Fruit fly (Drosophila melanogaster) whole organism, embryonic: Measurements from ENCODE around the gene Mgat3.

Experiments
- Abd-B ChIP-seq: fragments of 200-800 bp; sonication (Bioruptor generic); optimal IDR thresholded peaks from 2 replicates; lab custom pipeline; 2018; ENCODE audit warnings: missing biosample characterization, mild to moderate bottlenecking, missing genetic modification characterization, moderate library complexity
- CG10209 ChIP-seq: fragments of 200-800 bp; sonication (Bioruptor generic); optimal IDR thresholded peaks from 3 replicates; lab custom pipeline; 2017; ENCODE audit warnings: missing biosample characterization, mild to moderate bottlenecking, missing genetic modification characterization, missing genetic modification reagents
- CG11456 ChIP-seq: fragments of 200-800 bp; sonication (Bioruptor generic); IDR thresholded peaks from 3 replicates; pipeline ENCODE4 v1.3.6; 2022; ENCODE audit warnings: missing biosample characterization, missing genetic modification characterization
- CG12219 ChIP-seq: fragments of 200-800 bp; sonication (Bioruptor generic); optimal IDR thresholded peaks from 3 replicates; lab custom pipeline; 2018; ENCODE audit warnings: missing biosample characterization, mild to moderate bottlenecking, missing genetic modification characterization
- CG13123 ChIP-seq: fragments of 200-800 bp; sonication (Bioruptor generic); optimal IDR thresholded peaks from 2 replicates; lab custom pipeline; 2016; ENCODE audit warnings: missing biosample characterization, missing genetic modification characterization
- CG13424 ChIP-seq: fragments of 200-800 bp; sonication (Bioruptor generic); optimal IDR thresholded peaks from 2 replicates; lab custom pipeline; 2019; ENCODE audit warnings: missing biosample characterization, mild to moderate bottlenecking, missing genetic modification characterization, moderate library complexity
- CG14860 ChIP-seq: fragments of 200-800 bp; sonication (Bioruptor generic); IDR thresholded peaks from 3 replicates; pipeline ENCODE4 v1.3.6; 2022; ENCODE audit warnings: missing biosample characterization, missing genetic modification characterization; ENCODE audit not compliant: partially characterized antibody
- CG15073 ChIP-seq: fragments of 200-800 bp; sonication (Bioruptor generic); optimal IDR thresholded peaks from 2 replicates; lab custom pipeline; 2016; ENCODE audit warnings: missing biosample characterization, missing genetic modification characterization
- CG15514 ChIP-seq: fragments of 200-800 bp; sonication (Bioruptor generic); optimal IDR thresholded peaks from 3 replicates; lab custom pipeline; 2017; ENCODE audit warnings: missing biosample characterization, missing genetic modification characterization, mild to moderate bottlenecking, moderate library complexity, missing genetic modification reagents
- CG17328 ChIP-seq: fragments of 200-800 bp; sonication (Bioruptor generic); IDR thresholded peaks from 2 replicates; pipeline ENCODE4 v1.3.6; 2022; ENCODE audit warnings: missing biosample characterization, missing genetic modification characterization
- CG32532 ChIP-seq: fragments of 200-800 bp; sonication (Bioruptor generic); IDR thresholded peaks from 2 replicates; pipeline ENCODE4 v1.3.6; 2022; ENCODE audit warnings: missing biosample characterization, missing genetic modification characterization
- CG4617 ChIP-seq: fragments of 200-800 bp; sonication (Bioruptor generic); optimal IDR thresholded peaks from 3 replicates; lab custom pipeline; 2016; ENCODE audit warnings: missing biosample characterization, missing genetic modification characterization, borderline replicate concordance
- CG4820 ChIP-seq: fragments of 200-800 bp; sonication (Bioruptor generic); optimal IDR thresholded peaks from 3 replicates; lab custom pipeline; 2016; ENCODE audit warnings: missing biosample characterization, missing genetic modification characterization
- CG5245 ChIP-seq: fragments of 200-800 bp; sonication (Bioruptor generic); optimal IDR thresholded peaks from 3 replicates; lab custom pipeline; 2016; ENCODE audit warnings: missing biosample characterization, missing genetic modification characterization
- CG6254 ChIP-seq: fragments of 200-800 bp; sonication (Bioruptor generic); optimal IDR thresholded peaks from 3 replicates; lab custom pipeline; 2017; ENCODE audit warnings: mild to moderate bottlenecking, missing biosample characterization, missing genetic modification reagents, missing genetic modification characterization
- CG8924 ChIP-seq: fragments of 200-800 bp; optimal IDR thresholded peaks from 3 replicates; lab custom pipeline; 2019; ENCODE audit warnings: missing biosample characterization, mild to moderate bottlenecking, missing genetic modification characterization, moderate library complexity
- CG9817 ChIP-seq: fragments of 200-800 bp; sonication (Bioruptor generic); optimal IDR thresholded peaks from 2 replicates; lab custom pipeline; 2018; ENCODE audit warnings: missing biosample characterization, mild to moderate bottlenecking, missing genetic modification characterization, moderate library complexity
- CkIIα-i1 ChIP-seq: fragments of 200-800 bp; sonication (Bioruptor generic); IDR thresholded peaks from 2 replicates; pipeline ENCODE4 v1.3.6; 2022; ENCODE audit warnings: missing biosample characterization, missing genetic modification characterization
- CoRest ChIP-seq: fragments of 200-800 bp; sonication (Bioruptor generic); optimal IDR thresholded peaks from 3 replicates; lab custom pipeline; 2018; ENCODE audit warnings: missing biosample characterization, mild to moderate bottlenecking, missing genetic modification characterization, moderate library complexity
- D ChIP-seq, 2 experiments: fragments of 200-800 bp in 1 of 2; fragments of >200 bp in 1 of 2; sonication (Bioruptor generic) in 1 of 2; optimal IDR thresholded peaks; 2 replicates in 1 of 2; 3 replicates in 1 of 2; lab custom pipeline; 2017; ENCODE audit warnings: mild to moderate bottlenecking in 1 of 2, missing biosample characterization in 1 of 2, missing genetic modification characterization in 1 of 2, missing genetic modification reagents in 1 of 2
- D19B ChIP-seq: fragments of 200-800 bp; sonication (Bioruptor generic); optimal IDR thresholded peaks from 2 replicates; lab custom pipeline; 2017; ENCODE audit warnings: missing biosample characterization, mild to moderate bottlenecking, missing genetic modification characterization
- ERR ChIP-seq: fragments of 200-800 bp; sonication (Bioruptor generic); optimal IDR thresholded peaks from 2 replicates; lab custom pipeline; 2016; ENCODE audit warnings: missing biosample characterization, missing genetic modification characterization
- Fer2 ChIP-seq: fragments of 200-800 bp; sonication (Bioruptor generic); optimal IDR thresholded peaks from 2 replicates; lab custom pipeline; 2018; ENCODE audit warnings: missing biosample characterization, mild to moderate bottlenecking, missing genetic modification characterization, moderate library complexity
- HHEX ChIP-seq: fragments of 200-800 bp; sonication (Bioruptor generic); optimal IDR thresholded peaks from 3 replicates; lab custom pipeline; 2017; ENCODE audit warnings: missing biosample characterization, mild to moderate bottlenecking, missing genetic modification characterization, missing genetic modification reagents
- NC2α ChIP-seq: fragments of 200-800 bp; sonication (Bioruptor generic); optimal IDR thresholded peaks from 2 replicates; lab custom pipeline; 2016; ENCODE audit warnings: missing biosample characterization, missing genetic modification characterization
- Opbp ChIP-seq: fragments of 200-800 bp; sonication (Bioruptor generic); IDR thresholded peaks from 3 replicates; pipeline ENCODE4 v1.3.6; 2022; ENCODE audit warnings: missing biosample characterization, missing genetic modification characterization; ENCODE audit not compliant: partially characterized antibody
- Pdp1 ChIP-seq, 2 experiments: fragments of 200-800 bp; sonication (Bioruptor generic); optimal IDR thresholded peaks; 3 replicates each; lab custom pipeline; 2016; ENCODE audit warnings: missing biosample characterization in 2 of 2, missing genetic modification characterization in 2 of 2, mild to moderate bottlenecking in 1 of 2, moderate library complexity in 1 of 2
- Rx ChIP-seq: fragments of 200-800 bp; sonication (Bioruptor generic); IDR thresholded peaks from 2 replicates; pipeline ENCODE4 v1.3.6; 2022; ENCODE audit warnings: missing biosample characterization, missing genetic modification characterization
- Six4 ChIP-seq: fragments of 200-800 bp; sonication (Bioruptor generic); optimal IDR thresholded peaks from 2 replicates; lab custom pipeline; 2016; ENCODE audit warnings: missing biosample characterization, missing genetic modification characterization
- caup ChIP-seq: fragments of 200-800 bp; sonication (Bioruptor generic); optimal IDR thresholded peaks from 3 replicates; lab custom pipeline; 2017; ENCODE audit warnings: missing biosample characterization, mild to moderate bottlenecking, missing genetic modification characterization, moderate library complexity; ENCODE audit not compliant: severe bottlenecking
- corto ChIP-seq: fragments of 200-800 bp; sonication (Bioruptor generic); optimal IDR thresholded peaks from 2 replicates; lab custom pipeline; 2016; ENCODE audit warnings: missing biosample characterization, mild to moderate bottlenecking, missing genetic modification characterization, moderate library complexity
- croc ChIP-seq: fragments of 200-800 bp; sonication (Bioruptor generic); conservative IDR thresholded peaks from 3 replicates; pipeline ENCODE4 v1.3.6; 2022; ENCODE audit warnings: missing biosample characterization, missing genetic modification characterization
- jing ChIP-seq: fragments of 200-800 bp; sonication (Bioruptor generic); optimal IDR thresholded peaks from 2 replicates; lab custom pipeline; 2018; ENCODE audit warnings: missing biosample characterization, mild to moderate bottlenecking, missing genetic modification characterization
- ken ChIP-seq: fragments of 200-800 bp; sonication (Bioruptor generic); IDR thresholded peaks from 3 replicates; pipeline ENCODE4 v1.3.6; 2022; ENCODE audit warnings: missing biosample characterization, missing genetic modification characterization
- nerfin-1 ChIP-seq: fragments of 200-800 bp; sonication (Bioruptor generic); optimal IDR thresholded peaks from 3 replicates; lab custom pipeline; 2019; ENCODE audit warnings: missing biosample characterization, mild to moderate bottlenecking, missing genetic modification characterization, moderate library complexity
- org-1 ChIP-seq: fragments of 200-800 bp; sonication (Bioruptor generic); optimal IDR thresholded peaks from 2 replicates; lab custom pipeline; 2017; ENCODE audit warnings: missing biosample characterization, missing genetic modification characterization
- pan ChIP-seq, 4 experiments: fragments of >200 bp in 3 of 4; fragments of 200-800 bp in 1 of 4; sonication (Bioruptor generic) in 1 of 4; optimal IDR thresholded peaks in 3 of 4; IDR thresholded peaks in 1 of 4; 2 replicates each; pipeline versions ENCODE4 v1.3.6 to Lab custom; 2017 to 2022; ENCODE audit warnings: missing biosample characterization in 2 of 4, missing genetic modification characterization in 2 of 4, mixed read lengths in 1 of 4
- ranshi ChIP-seq: fragments of 200-800 bp; sonication (Bioruptor generic); IDR thresholded peaks from 2 replicates; pipeline ENCODE4 v1.3.6; 2022; ENCODE audit warnings: missing biosample characterization, missing genetic modification characterization
- row ChIP-seq: fragments of 200-800 bp; sonication (Bioruptor generic); IDR thresholded peaks from 3 replicates; pipeline ENCODE4 v1.3.6; 2022; ENCODE audit warnings: missing biosample characterization, missing genetic modification characterization
- sc ChIP-seq, 3 experiments: fragments of >200 bp in 2 of 3; fragments of 200-800 bp in 1 of 3; sonication (Bioruptor generic) in 1 of 3; optimal IDR thresholded peaks; 2 replicates in 2 of 3; 3 replicates in 1 of 3; lab custom pipeline; 2017; ENCODE audit warnings: mild to moderate bottlenecking in 1 of 3, missing biosample characterization in 1 of 3, missing genetic modification characterization in 1 of 3, missing genetic modification reagents in 1 of 3
- sim ChIP-seq: fragments of 200-800 bp; sonication (Bioruptor generic); IDR thresholded peaks from 2 replicates; pipeline ENCODE4 v1.3.6; 2022; ENCODE audit warnings: missing biosample characterization, missing genetic modification characterization
- twi ChIP-seq: fragments of 200-800 bp; optimal IDR thresholded peaks from 2 replicates; lab custom pipeline; 2019; ENCODE audit warnings: missing biosample characterization, mild to moderate bottlenecking, missing genetic modification characterization, moderate library complexity
- wdn ChIP-seq: fragments of 200-800 bp; sonication (Bioruptor generic); IDR thresholded peaks from 2 replicates; pipeline ENCODE4 v1.3.6; 2022; ENCODE audit warnings: missing biosample characterization, missing genetic modification characterization

Gene Mgat3

DNA sequence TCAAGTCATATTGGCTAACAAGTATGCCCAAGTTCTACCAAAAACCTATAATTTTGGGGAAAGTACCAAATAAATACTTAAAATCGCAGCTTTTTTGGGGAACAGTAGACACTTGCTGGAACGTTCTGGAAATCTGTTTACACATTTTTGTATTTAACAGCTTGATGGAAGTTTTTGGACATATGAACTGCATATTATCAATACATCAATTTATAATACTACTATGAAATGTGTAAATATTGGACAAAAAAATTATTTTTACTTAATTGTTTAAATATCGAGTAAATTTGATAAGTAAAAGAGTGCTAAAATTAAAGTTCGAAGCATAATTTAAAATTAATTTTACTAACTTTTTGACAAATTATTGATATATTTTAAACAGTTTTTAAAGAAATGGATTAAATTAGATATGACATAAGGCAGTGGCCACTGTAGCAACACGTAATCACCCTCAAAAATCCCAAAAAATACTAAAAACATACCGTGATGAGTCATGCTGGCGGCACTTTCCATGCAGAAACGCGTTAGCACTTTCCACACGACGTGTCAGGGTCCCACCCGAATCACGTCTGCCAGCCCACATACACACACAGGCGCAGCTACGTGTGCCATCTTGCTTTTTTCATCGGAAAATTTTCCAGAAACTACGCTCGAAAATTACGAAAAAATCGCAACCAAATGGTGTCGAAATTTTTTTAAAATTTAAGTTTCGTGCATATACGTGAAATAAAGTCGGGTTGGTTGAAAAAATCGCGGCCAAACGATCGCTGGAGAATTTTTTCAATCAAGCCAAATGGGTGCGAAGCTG lies 17.2 kb downstream of the Mgat3 start, which contains the start of gene Sirt1 (continued):
- TF ChIP-seq CG10209 (peak; percentile 88), Six4 (GFP tag; lab: Kevin White, UChicago) (peak; percentile 83), sc (optimal IDR thresholded peaks at IDR 0.05; lab: Kevin White, UChicago) (no peak), sc (GFP tag; optimal IDR thresholded peaks at IDR 0.05; lab: Kevin White, UChicago) (peak; percentile 84), CkIIα-i1 (GFP tag; lab: Robert Waterston, UW) (no peak), D (optimal IDR thresholded peaks at IDR 0.05; lab: Kevin White, UChicago) (no peak), D (GFP tag; optimal IDR thresholded peaks at IDR 0.05; lab: Kevin White, UChicago) (peak; percentile 79), ken (GFP tag; lab: Robert Waterston, UW) (peak; percentile 64; the same call in 1 of the 3 replicates), CG4820 (GFP tag; lab: Kevin White, UChicago) (peak; percentile 83), jing (GFP tag; lab: Kevin White, UChicago) (peak; percentile 48), Fer2 (peak; percentile 74), CoRest (tag; lab: Kevin White, UChicago) (peak; percentile 98), CG15073 (peak; percentile 44), D19B (GFP tag; lab: Kevin White, UChicago) (peak; percentile 75)
- TF ChIP-seq, all 482 proteins: peak for 339

- TF ChIP-seq CG17328 (GFP tag; lab: Robert Waterston, UW) (no peak), CG15514 (GFP tag; lab: Kevin White, UChicago) (peak; percentile 46)
- TF ChIP-seq, all 482 proteins: peak for 1
Measured at dm6 chr2L:13160227-13160626, 22.2 kb downstream of the Mgat3 start, which contains the start of gene kmg. Gene kmg, plus strand, starts transcription at chr2L:13160527.

- TF ChIP-seq wdn (GFP tag; lab: Robert Waterston, UW) (no peak), corto (GFP tag; lab: Kevin White, UChicago) (no peak), sim (no peak), CG8924 (no peak), CG4617 (GFP tag; lab: Kevin White, UChicago) (no peak), ranshi (no peak), Pdp1 (GFP tag; optimal IDR thresholded peaks at IDR 0.05; lab: Kevin White, UChicago) (no peak), croc (GFP tag; lab: Robert Waterston, UW) (no peak), CkIIα-i1 (GFP tag; lab: Robert Waterston, UW) (no peak), CG13123 (GFP tag; lab: Kevin White, UChicago) (no peak), CG13424 (tag; lab: Kevin White, UChicago) (no peak), CG14860 (GFP tag; lab: Robert Waterston, UW) (no peak), Rx (GFP tag; lab: Robert Waterston, UW) (no peak), NC2α (GFP tag; lab: Kevin White, UChicago) (no peak), twi (no peak), CG6254 (GFP tag; lab: Kevin White, UChicago) (no peak), nerfin-1 (tag; lab: Kevin White, UChicago) (no peak), CG5245 (GFP tag; lab: Kevin White, UChicago) (no peak)
Measured at dm6 chr2L:13158510-13158909, 23.9 kb downstream of the Mgat3 start, which contains the start of gene Pk34A. Gene Pk34A, plus strand, starts transcription at chr2L:13158810.

DNA sequence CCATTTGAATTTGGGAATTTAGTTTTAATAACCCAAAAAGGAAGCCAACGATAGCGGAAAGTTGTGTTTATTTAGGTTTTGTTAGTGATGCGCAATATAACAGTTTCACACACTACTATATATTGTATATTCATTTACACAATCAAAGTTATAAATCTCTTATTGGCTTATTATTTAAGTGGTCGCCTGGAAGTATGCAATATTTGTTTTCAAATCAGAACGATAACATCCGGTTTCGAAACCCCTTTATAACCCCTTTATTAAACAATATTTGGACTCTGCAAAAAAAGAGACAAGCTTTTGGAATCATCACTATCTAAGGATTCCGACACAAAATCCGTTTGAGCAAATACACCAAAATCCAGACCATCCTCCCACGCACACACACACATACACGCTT lies 24.5 kb downstream of the Mgat3 start:
- TF ChIP-seq Abd-B (GFP tag; lab: Kevin White, UChicago) (no peak), CG9817 (tag; lab: Kevin White, UChicago) (no peak), row (GFP tag; lab: Robert Waterston, UW) (no peak), CG12219 (GFP tag; lab: Kevin White, UChicago) (peak; percentile 8), pan (optimal IDR thresholded peaks at IDR 0.05; lab: Kevin White, UChicago) (no peak), pan (GFP tag; optimal IDR thresholded peaks at IDR 0.05 in 1 of 2, IDR thresholded peaks at IDR 0.05 in 1 of 2) (peak in 1 of 2 experiments; percentile 15), caup (GFP tag; lab: Kevin White, UChicago) (peak; percentile 1), ERR (no peak), HHEX (GFP tag; lab: Kevin White, UChicago) (peak; percentile 51), CG11456 (no peak), Opbp (no peak), CG32532 (GFP tag; lab: Robert Waterston, UW) (peak; percentile 33; the same call in 1 of the 2 replicates), org-1 (no peak)
